In genomic region chrII:8930763-8931162, ce11 we compare ENCODE assay signal across 1 worm cellular context.
A peak's percentile ranks its signal among the peaks of the same experiment; 100 is the strongest.
TF ChIP-seq lines count a peak whose summit lies in the region.

TSS of gene enol-1 (plus strand) at chrII:8930997.

TF ChIP-seq in whole organism, young adult, 124 proteins besides CTCF, POLR2A, EP300 and RAD21 (continued from another document):
- TF ChIP-seq rec-8 (tag; optimal IDR thresholded peaks at IDR 0.05; lab: Kevin White, UChicago) = no peak
- TF ChIP-seq madf-6 (GFP tag; IDR thresholded peaks at IDR 0.05; lab: Robert Waterston, UW) = peak; percentile 90
